Worm (Caenorhabditis elegans) whole organism, mixed stage, embryonic: Measurements from ENCODE around the gene clc-23.

Experiments
- blmp-1 ChIP-seq: fragments of 150-350 bp; optimal IDR thresholded peaks from 2 replicates; lab custom pipeline; 2014; ENCODE audit warnings: missing biosample characterization, missing genetic modification characterization
- drap-1 ChIP-seq: fragments of 200-800 bp; sonication (Bioruptor generic); optimal IDR thresholded peaks from 3 replicates; lab custom pipeline; 2018; ENCODE audit warnings: mild to moderate bottlenecking, missing genetic modification characterization, missing compliant biosample characterization
- elt-3 ChIP-seq: fragments of 150-350 bp; optimal IDR thresholded peaks from 2 replicates; lab custom pipeline; 2014; ENCODE audit warnings: missing biosample characterization, missing genetic modification characterization
- ham-2 ChIP-seq: fragments of 200-800 bp; sonication (Bioruptor generic); optimal IDR thresholded peaks from 2 replicates; lab custom pipeline; 2018; ENCODE audit warnings: mild to moderate bottlenecking, missing genetic modification characterization, missing compliant biosample characterization
- lin-13 ChIP-seq: fragments of 150-350 bp; optimal IDR thresholded peaks from 2 replicates; lab custom pipeline; 2014; ENCODE audit warnings: missing biosample characterization, missing genetic modification characterization
- nhr-237 ChIP-seq: fragments of 150-350 bp; optimal IDR thresholded peaks from 2 replicates; lab custom pipeline; 2014; ENCODE audit warnings: missing biosample characterization, missing genetic modification characterization
- pha-4 ChIP-seq: fragments of 150-350 bp; optimal IDR thresholded peaks from 2 replicates; lab custom pipeline; 2018; ENCODE audit warnings: missing biosample characterization, missing genetic modification reagents, missing genetic modification characterization
- sem-2 ChIP-seq: fragments of 200-800 bp; sonication (Bioruptor generic); optimal IDR thresholded peaks from 2 replicates; lab custom pipeline; 2018; ENCODE audit warnings: mild to moderate bottlenecking, missing genetic modification characterization, missing compliant biosample characterization
- snpc-4 ChIP-seq: fragments of 150-350 bp; optimal IDR thresholded peaks from 2 replicates; lab custom pipeline; 2014; ENCODE audit warnings: missing biosample characterization, missing genetic modification characterization
- ztf-11 ChIP-seq: fragments of 150-350 bp; optimal IDR thresholded peaks from 2 replicates; lab custom pipeline; 2014; ENCODE audit warnings: missing biosample characterization, missing genetic modification characterization

- no peak for TF ChIP-seq blmp-1 (tag; lab: Kevin White, UChicago)
- TF ChIP-seq snpc-4, result no peak
- TF ChIP-seq ham-2 (GFP tag; lab: Kevin White, UChicago), result peak; percentile 95
- no peak for TF ChIP-seq lin-13
- TF ChIP-seq sem-2 (GFP tag; lab: Kevin White, UChicago), result no peak
- TF ChIP-seq elt-3 (tag; lab: Kevin White, UChicago), result no peak
- no peak for TF ChIP-seq nhr-237 (tag; lab: Kevin White, UChicago)
- TF ChIP-seq ztf-11 (tag; lab: Kevin White, UChicago), result no peak
- no peak for TF ChIP-seq drap-1 (GFP tag; lab: Kevin White, UChicago)
- no peak for TF ChIP-seq pha-4
Observed at ce11 chrIII:1053067-1053466, 32.3 kb downstream of the clc-23 start, which contains the start of gene fbxo-11.2.
